Fruit fly (Drosophila melanogaster) whole organism, prepupa: ENCODE measurements around the gene CG16985.

Experiments
- Blimp-1 ChIP-seq: fragments of 200-800 bp; sonication (Bioruptor generic); optimal IDR thresholded peaks from 3 replicates; lab custom pipeline; 2017; ENCODE audit warnings: missing biosample characterization, missing genetic modification characterization, mild to moderate bottlenecking, moderate library complexity, missing genetic modification reagents
- CG10631 ChIP-seq: fragments of 200-800 bp; sonication (Bioruptor generic); optimal IDR thresholded peaks from 2 replicates; lab custom pipeline; 2016; ENCODE audit warnings: missing biosample characterization, missing genetic modification characterization
- CG15336 ChIP-seq: fragments of 200-800 bp; sonication (Bioruptor generic); IDR thresholded peaks from 2 replicates; pipeline ENCODE4 v1.3.6; 2022; ENCODE audit warnings: missing biosample characterization, missing genetic modification characterization
- CG3032 ChIP-seq: fragments of 200-800 bp; optimal IDR thresholded peaks from 2 replicates; lab custom pipeline; 2019; ENCODE audit warnings: missing biosample characterization, mild to moderate bottlenecking, missing genetic modification characterization, moderate library complexity
- CG31627 ChIP-seq: fragments of 200-800 bp; sonication (Bioruptor generic); optimal IDR thresholded peaks from 3 replicates; lab custom pipeline; 2016; ENCODE audit warnings: missing biosample characterization, missing genetic modification characterization
- CG3919 ChIP-seq: fragments of 200-800 bp; sonication (Bioruptor generic); optimal IDR thresholded peaks from 3 replicates; lab custom pipeline; 2016; ENCODE audit warnings: missing biosample characterization, missing genetic modification characterization
- CG4318 ChIP-seq: fragments of 200-800 bp; sonication (Bioruptor generic); optimal IDR thresholded peaks from 3 replicates; lab custom pipeline; 2017; ENCODE audit warnings: missing biosample characterization, mild to moderate bottlenecking, missing genetic modification characterization
- CG7368 ChIP-seq: fragments of 200-800 bp; sonication (Bioruptor generic); optimal IDR thresholded peaks from 3 replicates; lab custom pipeline; 2016; ENCODE audit warnings: missing biosample characterization, missing genetic modification characterization
- Ets21C ChIP-seq: fragments of 200-800 bp; sonication (Bioruptor generic); optimal IDR thresholded peaks from 3 replicates; lab custom pipeline; 2016; ENCODE audit warnings: missing biosample characterization, missing genetic modification characterization
- Gug ChIP-seq: fragments of 200-800 bp; sonication (Bioruptor generic); IDR thresholded peaks from 2 replicates; pipeline ENCODE4 v1.3.6; 2022; ENCODE audit warnings: missing biosample characterization, missing genetic modification characterization
- Hr38 ChIP-seq: sonication (Bioruptor generic); optimal IDR thresholded peaks from 2 replicates; lab custom pipeline; 2016; ENCODE audit warnings: missing biosample characterization, missing genetic modification characterization
- Hr4 ChIP-seq: fragments of 200-800 bp; sonication (Bioruptor generic); optimal IDR thresholded peaks from 3 replicates; lab custom pipeline; 2016; ENCODE audit warnings: missing biosample characterization, missing genetic modification characterization
- Lpt ChIP-seq: fragments of 200-800 bp; sonication (Bioruptor generic); optimal IDR thresholded peaks from 3 replicates; lab custom pipeline; 2016; ENCODE audit warnings: missing biosample characterization, missing genetic modification characterization
- OdsH ChIP-seq: fragments of 200-800 bp; sonication (Bioruptor generic); optimal IDR thresholded peaks from 3 replicates; lab custom pipeline; 2016; ENCODE audit warnings: missing biosample characterization, missing genetic modification characterization
- Smox ChIP-seq: fragments of 200-800 bp; sonication (Bioruptor generic); optimal IDR thresholded peaks from 3 replicates; lab custom pipeline; 2016; ENCODE audit warnings: missing biosample characterization, missing genetic modification characterization
- Sox102F ChIP-seq: fragments of 200-800 bp; sonication (Bioruptor generic); optimal IDR thresholded peaks from 2 replicates; lab custom pipeline; 2016; ENCODE audit warnings: missing biosample characterization, mild to moderate bottlenecking, missing genetic modification characterization
- Sox15 ChIP-seq: fragments of 200-800 bp; sonication (Bioruptor generic); optimal IDR thresholded peaks from 3 replicates; lab custom pipeline; 2016; ENCODE audit warnings: missing biosample characterization, missing genetic modification characterization
- eg ChIP-seq: fragments of 200-800 bp; sonication (Bioruptor generic); IDR thresholded peaks from 3 replicates; pipeline ENCODE4 v1.3.6; 2022; ENCODE audit warnings: missing biosample characterization, missing genetic modification characterization
- fd85E ChIP-seq: fragments of 200-800 bp; sonication (Bioruptor generic); optimal IDR thresholded peaks from 3 replicates; lab custom pipeline; 2016; ENCODE audit warnings: missing biosample characterization, missing genetic modification characterization
- fkh ChIP-seq: fragments of 200-800 bp; sonication (Bioruptor generic); optimal IDR thresholded peaks from 3 replicates; lab custom pipeline; 2017; ENCODE audit warnings: missing biosample characterization, mild to moderate bottlenecking, missing genetic modification characterization, moderate library complexity
- net ChIP-seq: fragments of 200-800 bp; sonication (Bioruptor generic); optimal IDR thresholded peaks from 3 replicates; lab custom pipeline; 2016; ENCODE audit warnings: missing biosample characterization, missing genetic modification characterization
- pdm3 ChIP-seq: fragments of 200-800 bp; sonication (Bioruptor generic); optimal IDR thresholded peaks from 3 replicates; lab custom pipeline; 2016; ENCODE audit warnings: missing biosample characterization, missing genetic modification characterization
- spab ChIP-seq: fragments of 200-800 bp; sonication (Bioruptor generic); optimal IDR thresholded peaks from 2 replicates; lab custom pipeline; 2017; ENCODE audit warnings: missing biosample characterization, mild to moderate bottlenecking, missing genetic modification characterization, missing genetic modification reagents
- topi ChIP-seq: fragments of 200-800 bp; sonication (Bioruptor generic); optimal IDR thresholded peaks from 3 replicates; lab custom pipeline; 2016; ENCODE audit warnings: missing biosample characterization, missing genetic modification characterization
- vri ChIP-seq: fragments of 200-800 bp; sonication (Bioruptor generic); optimal IDR thresholded peaks from 3 replicates; lab custom pipeline; 2016; ENCODE audit warnings: missing biosample characterization, mild to moderate bottlenecking, missing genetic modification characterization

CG16985 gene

dm6 chr3L:2636023-2636968, 37.2 kb downstream of the CG16985 start (continued):
- TF ChIP-seq CG31627 (peak; percentile 12), Ets21C (GFP tag; lab: Kevin White, UChicago) (no peak), CG3919 (GFP tag; lab: Kevin White, UChicago) (peak; percentile 77), Hr4 (GFP tag; lab: Kevin White, UChicago) (peak; percentile 38), Sox15 (GFP tag; lab: Kevin White, UChicago) (peak; percentile 9), CG15336 (peak; percentile 72), Gug (GFP tag; lab: Robert Waterston, UW) (peak; percentile 27; the same call in 1 of the 2 replicates), Sox102F (GFP tag; lab: Kevin White, UChicago) (peak; percentile 18), fd85E (no peak), spab (peak; percentile 49)

DNA sequence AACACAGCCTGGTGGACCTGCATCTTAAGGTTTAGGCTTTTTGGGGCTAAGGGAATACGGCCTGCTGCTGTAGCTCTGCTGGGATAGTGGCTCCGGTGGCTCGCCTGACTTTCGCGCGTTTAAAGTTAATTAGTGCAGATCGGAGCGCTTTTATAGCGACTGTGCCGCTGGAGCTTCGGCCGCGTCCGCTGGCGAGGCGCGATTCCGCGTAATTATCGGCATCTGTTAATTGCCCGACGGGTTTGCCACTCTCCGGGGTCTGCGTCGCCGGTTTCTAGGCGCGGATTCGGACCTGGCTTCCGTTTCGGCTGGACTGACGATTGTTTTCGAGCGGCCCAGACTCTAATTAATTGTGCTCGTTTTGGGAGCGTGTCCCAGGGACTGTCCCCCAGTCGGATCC, 44.2 kb downstream of the CG16985 start, which contains the start of gene CG14949:
CG14949 (minus strand) TSS at position 101 of the 400 bp plus-strand sequence.
- TF ChIP-seq CG3032 (tag; lab: Kevin White, UChicago), result no peak
- TF ChIP-seq Hr38 (GFP tag; lab: Kevin White, UChicago), result no peak
- no peak for TF ChIP-seq CG4318
- TF ChIP-seq topi (GFP tag; lab: Kevin White, UChicago), result no peak
- no peak for TF ChIP-seq pdm3 (GFP tag; lab: Kevin White, UChicago)
- no peak for TF ChIP-seq net (GFP tag; lab: Kevin White, UChicago)
- no peak for TF ChIP-seq CG7368 (GFP tag; lab: Kevin White, UChicago)
- TF ChIP-seq vri (GFP tag; lab: Kevin White, UChicago), result no peak
- TF ChIP-seq eg (GFP tag; lab: Robert Waterston, UW), result no peak
- no peak for TF ChIP-seq CG15336

DNA sequence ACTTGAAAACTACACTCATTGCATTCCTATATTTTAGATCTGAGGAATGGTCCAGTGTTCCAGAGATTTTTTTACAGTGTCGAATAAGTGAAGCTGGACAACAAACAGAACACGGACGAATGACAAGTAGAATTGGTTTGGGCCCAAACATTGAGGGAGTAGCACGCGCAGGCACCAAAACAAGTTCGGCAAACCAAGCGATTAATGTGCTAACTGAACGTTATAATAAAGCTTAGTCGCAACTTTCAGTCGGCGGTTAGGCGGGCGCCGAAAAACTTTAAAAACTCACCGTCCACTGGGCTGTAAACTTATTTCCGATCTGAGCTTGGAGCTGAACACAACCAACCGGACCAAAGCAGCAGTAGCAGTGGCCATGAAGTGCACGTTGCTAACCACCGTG, 46.0 kb downstream of the CG16985 start, which contains the start of gene CG1143:
CG1143 (plus strand) TSS at position 301 of the 400 bp plus-strand sequence.
- TF ChIP-seq CG15336, result no peak
- no peak for TF ChIP-seq Smox

- peak; percentile 70 for TF ChIP-seq fkh
- TF ChIP-seq vri (GFP tag; lab: Kevin White, UChicago), result peak; percentile 96
- TF ChIP-seq OdsH (GFP tag; lab: Kevin White, UChicago), result no peak
- no peak for TF ChIP-seq Blimp-1
- TF ChIP-seq CG10631, result no peak
- no peak for TF ChIP-seq Lpt
- TF ChIP-seq, all 60 proteins: peak for 2
These were observed 48.7 kb downstream of the CG16985 start, which contains the start of gene CG1246 for dm6 chr3L:2647523-2648378. Gene CG1246, plus strand, starts transcription at chr3L:2648048.
